Worm (Caenorhabditis elegans) whole organism, L2 larva: ENCODE results near the gene srh-130.

Experiments
- C34F6.9 ChIP-seq: fragments of 150-350 bp; optimal IDR thresholded peaks from 2 replicates; lab custom pipeline; 2014; ENCODE audit warnings: missing biosample characterization, missing genetic modification characterization
- F13H6.1 ChIP-seq: sonication (generic microtip); optimal IDR thresholded peaks from 2 replicates; lab custom pipeline; 2016; ENCODE audit warnings: missing genetic modification characterization, missing compliant biosample characterization
- R02D3.7 ChIP-seq: fragments of 150-350 bp; optimal IDR thresholded peaks from 2 replicates; lab custom pipeline; 2014; ENCODE audit warnings: missing biosample characterization, missing genetic modification characterization
- Y55F3AM.14 ChIP-seq: fragments of 200-800 bp; sonication (Bioruptor generic); optimal IDR thresholded peaks from 2 replicates; lab custom pipeline; 2018; ENCODE audit warnings: mild to moderate bottlenecking, missing genetic modification characterization, missing compliant biosample characterization
- ZK546.5 ChIP-seq: sonication (generic microtip); optimal IDR thresholded peaks from 2 replicates; lab custom pipeline; 2017; ENCODE audit warnings: missing biosample characterization, missing genetic modification characterization
- aly-2 ChIP-seq: fragments of 150-350 bp; optimal IDR thresholded peaks from 2 replicates; lab custom pipeline; 2014; ENCODE audit warnings: missing biosample characterization, missing genetic modification characterization
- blmp-1 ChIP-seq: sonication (generic microtip); optimal IDR thresholded peaks from 2 replicates; lab custom pipeline; 2017; ENCODE audit warnings: missing genetic modification characterization, mild to moderate bottlenecking, missing compliant biosample characterization, antibody characterized with exemption, moderate library complexity; ENCODE audit not compliant: insufficient read depth
- ceh-16 ChIP-seq: fragments of 150-350 bp; optimal IDR thresholded peaks from 2 replicates; lab custom pipeline; 2014; ENCODE audit warnings: missing biosample characterization, missing genetic modification characterization
- crh-2 ChIP-seq: sonication (generic microtip); optimal IDR thresholded peaks from 2 replicates; lab custom pipeline; 2017; ENCODE audit warnings: missing biosample characterization, missing genetic modification characterization
- dmd-4 ChIP-seq: sonication (generic microtip); optimal IDR thresholded peaks from 2 replicates; lab custom pipeline; 2017; ENCODE audit warnings: missing biosample characterization, missing genetic modification characterization
- egl-27 ChIP-seq: sonication (generic microtip); optimal IDR thresholded peaks from 3 replicates; lab custom pipeline; 2017; ENCODE audit warnings: missing biosample characterization, missing genetic modification reagents, missing genetic modification characterization
- elt-1 ChIP-seq: fragments of 150-350 bp; optimal IDR thresholded peaks from 2 replicates; lab custom pipeline; 2014; ENCODE audit warnings: missing biosample characterization, missing genetic modification characterization
- elt-3 ChIP-seq: sonication (generic microtip); optimal IDR thresholded peaks from 2 replicates; lab custom pipeline; 2017; ENCODE audit warnings: missing biosample characterization, missing genetic modification characterization
- fos-1 ChIP-seq: fragments of 150-350 bp; optimal IDR thresholded peaks from 2 replicates; lab custom pipeline; 2014; ENCODE audit warnings: missing biosample characterization, missing genetic modification characterization
- gmeb-1 ChIP-seq: fragments of 150-350 bp; optimal IDR thresholded peaks from 2 replicates; lab custom pipeline; 2014; ENCODE audit warnings: missing biosample characterization, missing genetic modification characterization
- lin-11 ChIP-seq: fragments of 150-350 bp; sonication (generic microtip); optimal IDR thresholded peaks from 2 replicates; lab custom pipeline; 2014; ENCODE audit warnings: missing biosample characterization, missing genetic modification characterization, inconsistent platforms, mixed read lengths
- lin-13 ChIP-seq: fragments of 150-350 bp; optimal IDR thresholded peaks from 2 replicates; lab custom pipeline; 2014; ENCODE audit warnings: missing biosample characterization, missing genetic modification reagents, missing genetic modification characterization
- lin-39 ChIP-seq: fragments of 150-350 bp; optimal IDR thresholded peaks from 2 replicates; lab custom pipeline; 2014; ENCODE audit warnings: missing biosample characterization, missing genetic modification reagents, missing genetic modification characterization
- lsy-2 ChIP-seq, 2 experiments: fragments of 150-350 bp in 1 of 2; sonication (generic microtip) in 1 of 2; optimal IDR thresholded peaks; 2 replicates each; lab custom pipeline; 2014 to 2017; ENCODE audit warnings: missing biosample characterization in 2 of 2, missing genetic modification characterization in 2 of 2
- mab-5 ChIP-seq: fragments of 150-350 bp; optimal IDR thresholded peaks from 2 replicates; lab custom pipeline; 2014; ENCODE audit warnings: missing biosample characterization, missing genetic modification characterization
- mdl-1 ChIP-seq, 2 experiments: fragments of 150-350 bp in 1 of 2; sonication (generic microtip) in 1 of 2; optimal IDR thresholded peaks; 2 replicates each; lab custom pipeline; 2017; ENCODE audit warnings: missing biosample characterization in 2 of 2, missing genetic modification characterization in 2 of 2
- nhr-10 ChIP-seq: sonication (generic microtip); optimal IDR thresholded peaks from 2 replicates; lab custom pipeline; 2017; ENCODE audit warnings: missing biosample characterization, missing genetic modification characterization
- nhr-12 ChIP-seq: fragments of 150-350 bp; optimal IDR thresholded peaks from 2 replicates; lab custom pipeline; 2014; ENCODE audit warnings: missing biosample characterization, missing genetic modification characterization
- nhr-237 ChIP-seq: fragments of 150-350 bp; optimal IDR thresholded peaks from 2 replicates; lab custom pipeline; 2014; ENCODE audit warnings: missing biosample characterization, missing genetic modification characterization
- nhr-25 ChIP-seq: fragments of 150-350 bp; sonication (generic microtip); optimal IDR thresholded peaks from 3 replicates; lab custom pipeline; 2014; ENCODE audit warnings: missing biosample characterization, missing genetic modification characterization
- nhr-6 ChIP-seq: fragments of 150-350 bp; optimal IDR thresholded peaks from 2 replicates; lab custom pipeline; 2014; ENCODE audit warnings: missing biosample characterization, missing genetic modification characterization
- nhr-77 ChIP-seq: fragments of 150-350 bp; optimal IDR thresholded peaks from 2 replicates; lab custom pipeline; 2014; ENCODE audit warnings: missing biosample characterization, missing genetic modification characterization
- peb-1 ChIP-seq: fragments of 150-350 bp; optimal IDR thresholded peaks from 2 replicates; lab custom pipeline; 2014; ENCODE audit warnings: missing biosample characterization, missing genetic modification characterization
- sem-4 ChIP-seq: fragments of 150-350 bp; optimal IDR thresholded peaks from 2 replicates; lab custom pipeline; 2014; ENCODE audit warnings: missing biosample characterization, missing genetic modification reagents, missing genetic modification characterization
- skn-1 ChIP-seq: sonication (generic microtip); optimal IDR thresholded peaks from 2 replicates; lab custom pipeline; 2017; ENCODE audit warnings: missing biosample characterization, missing genetic modification characterization
- sma-3 ChIP-seq: sonication (generic microtip); optimal IDR thresholded peaks from 2 replicates; lab custom pipeline; 2016; ENCODE audit warnings: missing genetic modification reagents, missing genetic modification characterization, missing compliant biosample characterization
- unc-39 ChIP-seq: fragments of 150-350 bp; optimal IDR thresholded peaks from 2 replicates; lab custom pipeline; 2014; ENCODE audit warnings: missing biosample characterization, missing genetic modification characterization
- unc-55 ChIP-seq: fragments of 150-350 bp; sonication (generic microtip); optimal IDR thresholded peaks from 3 replicates; lab custom pipeline; 2014; ENCODE audit warnings: missing biosample characterization, missing genetic modification reagents, missing genetic modification characterization
- unc-62 ChIP-seq: fragments of 150-350 bp; optimal IDR thresholded peaks from 2 replicates; lab custom pipeline; 2014; ENCODE audit warnings: missing biosample characterization, missing genetic modification reagents, missing genetic modification characterization
- zag-1 ChIP-seq: fragments of 150-350 bp; optimal IDR thresholded peaks from 2 replicates; lab custom pipeline; 2014; ENCODE audit warnings: missing biosample characterization, missing genetic modification characterization
- ztf-1 ChIP-seq: fragments of 200-800 bp; sonication (Bioruptor generic); conservative IDR thresholded peaks from 2 replicates; pipeline ENCODE4 v1.3.6; 2022; ENCODE audit warnings: missing genetic modification characterization, missing compliant biosample characterization
- ztf-11 ChIP-seq: sonication (generic microtip); optimal IDR thresholded peaks from 2 replicates; lab custom pipeline; 2017; ENCODE audit warnings: missing biosample characterization, missing genetic modification characterization
- ztf-4 ChIP-seq: fragments of 150-350 bp; optimal IDR thresholded peaks from 2 replicates; lab custom pipeline; 2014; ENCODE audit warnings: missing biosample characterization, missing genetic modification characterization

The srh-130 gene

DNA sequence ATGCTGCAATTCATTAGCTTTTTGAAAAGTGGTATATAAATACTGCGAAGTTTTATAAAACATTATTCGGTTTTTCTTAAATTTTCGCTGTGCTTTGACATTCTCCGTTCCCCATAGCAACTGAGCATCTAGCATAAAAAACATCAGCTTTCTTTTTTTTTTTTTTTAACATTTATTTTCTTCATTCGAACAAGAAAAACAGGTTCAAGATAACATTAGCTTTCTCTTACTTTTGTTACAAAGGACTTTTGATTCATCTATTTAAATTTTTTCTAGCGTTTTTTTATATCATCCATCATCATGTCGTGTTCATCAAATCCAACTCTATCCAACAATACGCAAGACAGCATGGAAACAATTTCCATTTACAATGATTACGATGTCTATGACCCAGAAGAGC, 13.1 kb upstream of the srh-130 start, which contains the start of gene F14F9.3:
F14F9.3 (plus strand) TSS at position 301 of the 400 bp plus-strand sequence.
- no peak for TF ChIP-seq nhr-25
- no peak for TF ChIP-seq gmeb-1 (tag; lab: Kevin White, UChicago)
- TF ChIP-seq C34F6.9 = no peak
- no peak for TF ChIP-seq nhr-237 (tag; lab: Kevin White, UChicago)
- TF ChIP-seq nhr-77 (tag; lab: Kevin White, UChicago) = no peak
- no peak for TF ChIP-seq blmp-1
- TF ChIP-seq lsy-2 (tag; optimal IDR thresholded peaks at IDR 0.05; lab: Kevin White, UChicago) = no peak
- no peak for TF ChIP-seq ceh-16 (tag; lab: Kevin White, UChicago)
- no peak for TF ChIP-seq skn-1 (tag; lab: Kevin White, UChicago)
- no peak for TF ChIP-seq sma-3 (GFP tag; lab: Kevin White, UChicago)
- no peak for TF ChIP-seq mdl-1 (tag; optimal IDR thresholded peaks at IDR 0.05; lab: Kevin White, UChicago)
- TF ChIP-seq unc-55 = no peak
- no peak for TF ChIP-seq crh-2 (tag; lab: Kevin White, UChicago)

DNA sequence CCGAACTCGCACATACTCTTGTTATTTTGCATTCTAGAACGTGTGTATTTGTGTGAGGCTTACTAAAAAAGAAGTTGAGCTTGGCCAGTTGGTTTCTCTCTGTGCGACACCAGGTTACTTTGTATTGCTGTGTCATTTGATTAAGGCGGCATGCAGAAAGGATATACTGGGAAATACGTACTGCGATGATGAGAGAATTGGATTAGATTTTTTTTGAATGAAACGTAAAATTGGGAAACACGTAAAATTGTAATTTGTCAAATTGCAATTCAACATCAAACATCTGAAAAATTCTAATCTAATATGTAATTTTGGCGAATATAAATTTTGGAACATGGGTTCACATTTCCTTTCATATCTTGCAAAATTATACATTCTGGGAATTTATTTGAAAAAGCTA, 7.2 kb upstream of the srh-130 start, which contains the start of gene srh-129:
srh-129 (minus strand) TSS at position 101 of the 400 bp plus-strand sequence.
- TF ChIP-seq skn-1 (tag; lab: Kevin White, UChicago) (no peak), peb-1 (no peak), lin-39 (tag; lab: Kevin White, UChicago) (no peak), R02D3.7 (tag; lab: Kevin White, UChicago) (no peak), crh-2 (tag; lab: Kevin White, UChicago) (no peak), F13H6.1 (tag; lab: Kevin White, UChicago) (no peak)
- TF ChIP-seq, all 48 proteins: peak for 0

DNA sequence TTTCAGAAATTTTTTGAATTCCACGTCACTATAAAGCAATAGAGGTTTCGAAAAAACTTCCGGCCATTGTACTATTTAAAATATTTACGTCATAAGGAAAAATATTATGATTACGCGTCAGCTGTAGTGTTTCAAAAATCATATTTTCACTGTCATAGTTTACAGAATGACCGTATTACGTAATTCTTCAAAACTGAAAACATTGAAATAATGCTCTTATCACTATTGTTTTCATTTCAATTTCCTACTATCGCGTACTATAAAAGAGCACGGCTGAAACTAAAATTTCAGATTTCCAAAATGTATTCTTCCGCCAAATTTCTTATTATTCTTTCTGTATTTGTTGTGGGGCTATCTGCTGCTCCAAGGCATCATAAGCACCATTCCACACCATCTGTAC, 6.4 kb upstream of the srh-130 start, which contains the start of gene F14F9.2:
F14F9.2 (plus strand) TSS at position 301 of the 400 bp plus-strand sequence.
- TF ChIP-seq dmd-4 (tag; lab: Kevin White, UChicago) = no peak
- no peak for TF ChIP-seq zag-1 (tag; lab: Kevin White, UChicago)
- no peak for TF ChIP-seq sem-4 (tag; lab: Kevin White, UChicago)
- no peak for TF ChIP-seq unc-39 (tag; lab: Kevin White, UChicago)
- TF ChIP-seq mab-5 (tag; lab: Kevin White, UChicago) = no peak
- no peak for TF ChIP-seq nhr-25
- no peak for TF ChIP-seq unc-55
- TF ChIP-seq nhr-6 (tag; lab: Kevin White, UChicago) = no peak
- no peak for TF ChIP-seq egl-27
- no peak for TF ChIP-seq elt-3 (tag; lab: Kevin White, UChicago)
- no peak for TF ChIP-seq ztf-11 (tag; lab: Kevin White, UChicago)
- no peak for TF ChIP-seq elt-1

DNA sequence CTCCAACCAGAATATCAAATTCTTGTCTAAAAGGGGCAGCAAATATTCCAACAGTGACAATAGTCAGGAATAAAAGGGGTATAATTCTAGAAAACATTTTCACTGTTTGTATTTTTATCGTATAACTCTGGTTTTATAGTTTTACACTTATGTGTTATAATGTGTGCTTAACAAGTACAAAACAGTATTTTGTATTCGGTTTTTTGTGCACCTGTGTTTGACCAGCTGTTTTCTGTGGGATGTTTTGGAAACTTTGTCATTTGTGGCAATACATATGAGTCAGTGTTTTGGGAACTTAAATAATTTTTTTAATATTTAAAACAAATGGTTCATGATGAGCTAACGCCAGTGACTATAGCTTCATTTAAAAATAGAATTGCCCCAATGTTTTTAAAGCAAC, 4.6 kb upstream of the srh-130 start, which contains the start of gene F14F9.6:
F14F9.6 (minus strand) TSS at position 101 of the 400 bp plus-strand sequence.
- no peak for TF ChIP-seq aly-2 (tag; lab: Kevin White, UChicago)
- TF ChIP-seq F13H6.1 (tag; lab: Kevin White, UChicago) = no peak
- TF ChIP-seq Y55F3AM.14 (GFP tag; lab: Kevin White, UChicago) = no peak
- no peak for TF ChIP-seq ztf-1
- no peak for TF ChIP-seq unc-39 (tag; lab: Kevin White, UChicago)
- TF ChIP-seq lsy-2 (tag; optimal IDR thresholded peaks at IDR 0.05; lab: Kevin White, UChicago) = no peak
- no peak for TF ChIP-seq lin-11 (tag; lab: Kevin White, UChicago)
- no peak for TF ChIP-seq ZK546.5 (tag; lab: Kevin White, UChicago)
- no peak for TF ChIP-seq gmeb-1 (tag; lab: Kevin White, UChicago)
- no peak for TF ChIP-seq nhr-25

DNA sequence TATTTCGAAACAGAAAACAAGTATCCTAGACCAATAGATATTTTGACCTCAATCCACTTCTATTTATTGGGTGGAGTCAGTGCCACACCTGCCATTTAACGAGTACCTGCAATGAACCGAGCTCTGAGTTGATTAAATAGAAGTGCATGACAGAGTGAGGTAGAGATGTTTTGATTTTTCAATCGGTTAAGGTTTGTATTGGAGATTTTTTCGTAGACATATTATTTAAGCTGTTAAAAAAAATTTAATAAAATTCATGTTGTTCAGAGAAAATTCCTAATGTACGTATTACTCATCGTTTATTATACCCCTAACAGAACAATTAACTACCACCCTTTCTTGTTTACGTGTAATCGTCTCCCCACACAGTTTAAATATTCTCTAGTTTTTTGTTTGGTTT, 4.5 kb downstream of the srh-130 start, which contains the start of gene srx-38:
srx-38 (minus strand) TSS at position 101 of the 400 bp plus-strand sequence.
- no peak for TF ChIP-seq zag-1 (tag; lab: Kevin White, UChicago)
- no peak for TF ChIP-seq nhr-10
- no peak for TF ChIP-seq skn-1 (tag; lab: Kevin White, UChicago)
- no peak for TF ChIP-seq R02D3.7 (tag; lab: Kevin White, UChicago)
- TF ChIP-seq ceh-16 (tag; lab: Kevin White, UChicago) = no peak
- TF ChIP-seq nhr-77 (tag; lab: Kevin White, UChicago) = no peak
- no peak for TF ChIP-seq egl-27
- TF ChIP-seq lin-11 (tag; lab: Kevin White, UChicago) = no peak
- no peak for TF ChIP-seq elt-3 (tag; lab: Kevin White, UChicago)
- TF ChIP-seq fos-1 (tag; lab: Kevin White, UChicago) = no peak
- no peak for TF ChIP-seq lin-13 (GFP tag; lab: Kevin White, UChicago)
- no peak for TF ChIP-seq mab-5 (tag; lab: Kevin White, UChicago)
- TF ChIP-seq unc-62 (GFP tag; lab: Kevin White, UChicago) = no peak
- no peak for TF ChIP-seq blmp-1
- no peak for TF ChIP-seq ztf-4 (tag; lab: Kevin White, UChicago)
- no peak for TF ChIP-seq sma-3 (GFP tag; lab: Kevin White, UChicago)
- TF ChIP-seq lin-39 (tag; lab: Kevin White, UChicago) = no peak
- no peak for TF ChIP-seq nhr-12 (tag; lab: Kevin White, UChicago)
- TF ChIP-seq gmeb-1 (tag; lab: Kevin White, UChicago) = no peak
